Worm (Caenorhabditis elegans) whole organism, dauer: ENCODE results near the gene C04G6.13.

ENCODE experiments used
- unc-62 ChIP-seq: sonication (generic microtip); optimal IDR thresholded peaks from 2 replicates; lab custom pipeline; 2017; ENCODE audit warnings: missing biosample characterization, missing genetic modification reagents, missing genetic modification characterization

The C04G6.13 gene

ce11 chrII:5071265-5071664 is 22.8 kb upstream of the C04G6.13 start, which contains the start of gene C27A2.7:
Gene C27A2.7 (minus strand): TSS chrII:5071365.
- no peak for TF ChIP-seq unc-62

ce11 chrII:5081124-5081913 is 12.7 kb upstream of the C04G6.13 start, which contains the start of gene dsh-2:
Gene dsh-2 (minus strand): TSS chrII:5081174.
- TF ChIP-seq unc-62, result no peak

- TF ChIP-seq unc-62, result no peak
Measured at ce11 chrII:5083341-5083740, 10.7 kb upstream of the C04G6.13 start, which contains the start of gene C04G6.4. Gene C04G6.4 (minus strand): TSS chrII:5083441.

ce11 chrII:5084225-5084624 is 9.8 kb upstream of the C04G6.13 start:
- TF ChIP-seq unc-62, result no peak

- no peak for TF ChIP-seq unc-62
Measured at ce11 chrII:5085450-5085849, 8.6 kb upstream of the C04G6.13 start, which contains the start of gene txt-9. Gene txt-9 (plus strand): TSS chrII:5085785.

- no peak for TF ChIP-seq unc-62
Measured at ce11 chrII:5086143-5086542, 7.9 kb upstream of the C04G6.13 start.

- no peak for TF ChIP-seq unc-62
Measured at ce11 chrII:5091640-5092243, 2.3 kb upstream of the C04G6.13 start, which contains the start of gene pld-1. Gene pld-1 (minus strand): TSS chrII:5091690.

- no peak for TF ChIP-seq unc-62
Measured at ce11 chrII:5092362-5093281, 1.4 kb upstream of the C04G6.13 start, which contains the start of gene C04G6.2. Gene C04G6.2 (plus strand): TSS chrII:5093231.

ce11 chrII:5099034-5099433 is 5.0 kb downstream of the C04G6.13 start:
- TF ChIP-seq unc-62, result no peak

ce11 chrII:5099649-5100048 is 5.6 kb downstream of the C04G6.13 start, which contains the start of gene C04G6.6:
Gene C04G6.6 (minus strand): TSS chrII:5099749.
- no peak for TF ChIP-seq unc-62

- TF ChIP-seq unc-62, result no peak
Measured at ce11 chrII:5101701-5102100, 7.7 kb downstream of the C04G6.13 start, which contains the start of the genes idpb-3 and idpb-1. Gene idpb-3 (minus strand): TSS chrII:5101801. Gene idpb-1 (plus strand): TSS chrII:5101984.

ce11 chrII:5103189-5103588 is 9.1 kb downstream of the C04G6.13 start:
- no peak for TF ChIP-seq unc-62

ce11 chrII:5103784-5104457 is 9.9 kb downstream of the C04G6.13 start, which contains the start of the genes C04G6.11 and mpk-2:
Gene C04G6.11 (minus strand): TSS chrII:5103834.
Gene mpk-2 (plus strand): TSS chrII:5104118.
- TF ChIP-seq unc-62, result no peak

ce11 chrII:5105020-5105419 is 11.0 kb downstream of the C04G6.13 start:
- no peak for TF ChIP-seq unc-62

- no peak for TF ChIP-seq unc-62
Measured at ce11 chrII:5109693-5110092, 15.6 kb downstream of the C04G6.13 start, which contains the start of gene F09C12.2. Gene F09C12.2 (plus strand): TSS chrII:5110012.

- no peak for TF ChIP-seq unc-62
Measured at ce11 chrII:5112082-5112481, 18.0 kb downstream of the C04G6.13 start, which contains the start of gene F09C12.8. Gene F09C12.8 (plus strand): TSS chrII:5112382.
